Worm (Caenorhabditis elegans) whole organism, L1 larva: ENCODE results near the gene R02D5.8.

ENCODE experiments used
- C04F5.9 ChIP-seq: sonication (generic microtip); optimal IDR thresholded peaks from 2 replicates; lab custom pipeline; 2016; ENCODE audit warnings: missing genetic modification characterization, missing compliant biosample characterization
- grh-1 ChIP-seq: fragments of 200-800 bp; sonication (Bioruptor generic); IDR thresholded peaks from 2 replicates; pipeline ENCODE4 v1.3.6; 2022; ENCODE audit warnings: missing genetic modification reagents, missing genetic modification characterization, missing compliant biosample characterization
- lin-15B ChIP-seq: fragments of 150-350 bp; sonication (generic microtip); optimal IDR thresholded peaks from 3 replicates; lab custom pipeline; 2014; ENCODE audit warnings: missing biosample characterization, missing genetic modification characterization
- mab-9 ChIP-seq: fragments of 200-800 bp; sonication (Bioruptor generic); IDR thresholded peaks from 2 replicates; pipeline ENCODE4 v1.3.6; 2022; ENCODE audit warnings: missing genetic modification reagents, missing genetic modification characterization, missing compliant biosample characterization
- nhr-12 ChIP-seq: sonication (generic microtip); optimal IDR thresholded peaks from 2 replicates; lab custom pipeline; 2017; ENCODE audit warnings: missing biosample characterization, missing genetic modification characterization
- zag-1 ChIP-seq: fragments of 150-350 bp; optimal IDR thresholded peaks from 2 replicates; lab custom pipeline; 2014; ENCODE audit warnings: missing biosample characterization, missing genetic modification characterization

- TF ChIP-seq grh-1, result no peak
- TF ChIP-seq zag-1, result no peak
- no peak for TF ChIP-seq lin-15B (tag; lab: Kevin White, UChicago)
- TF ChIP-seq nhr-12 (tag; lab: Kevin White, UChicago), result no peak
- no peak for TF ChIP-seq mab-9 (GFP tag; lab: Robert Waterston, UW)
- TF ChIP-seq C04F5.9, result no peak
These were observed 40.1 kb upstream of the R02D5.8 start, which contains the start of gene srt-32 for ce11 chrV:14559312-14559711.
